Worm (Caenorhabditis elegans): ENCODE measurements around the gene abu-9.

abu-9 gene

ce11 chrX:8368210-8368609 is 46.3 kb downstream of the abu-9 start:
- TF ChIP-seq lin-35 (GFP tag; optimal IDR thresholded peaks at IDR 0.05): peak; percentile 68 to 80
- TF ChIP-seq unc-98 (GFP tag; IDR thresholded peaks at IDR 0.05): no peak
- TF ChIP-seq unc-30 (tag; optimal IDR thresholded peaks at IDR 0.05): no peak
- peak; percentile 76 for TF ChIP-seq xbp-1 (tag; optimal IDR thresholded peaks at IDR 0.05)
- TF ChIP-seq C16A3.4 (tag; optimal IDR thresholded peaks at IDR 0.05): peak; percentile 77
- TF ChIP-seq irx-1 (tag; optimal IDR thresholded peaks at IDR 0.05): peak; percentile 71
- TF ChIP-seq pqm-1 (tag; optimal IDR thresholded peaks at IDR 0.05): no peak
- peak; percentile 64 for TF ChIP-seq ztf-4 (tag; optimal IDR thresholded peaks at IDR 0.05)
- TF ChIP-seq ceh-8 (GFP tag; optimal IDR thresholded peaks at IDR 0.05): peak; percentile 4
- peak; percentile 86 for TF ChIP-seq rnt-1 (tag; optimal IDR thresholded peaks at IDR 0.05)
- peak; percentile 59 to 73 (median 62) for TF ChIP-seq dpl-1 (GFP tag; optimal IDR thresholded peaks at IDR 0.05)
- TF ChIP-seq mab-9 (GFP tag; IDR thresholded peaks at IDR 0.05): peak; percentile 59
- no peak for TF ChIP-seq fkh-4 (tag; optimal IDR thresholded peaks at IDR 0.05; ENCODE audit: borderline replicate concordance)
- peak; percentile 14 for TF ChIP-seq nhr-237 (tag; optimal IDR thresholded peaks at IDR 0.05)
- peak; percentile 61 to 68 for TF ChIP-seq efl-1 (optimal IDR thresholded peaks at IDR 0.05)
- peak; percentile 58 to 97 for TF ChIP-seq efl-1 (GFP tag; optimal IDR thresholded peaks at IDR 0.05 in 1 of 2)
- peak; percentile 90 for TF ChIP-seq nhr-85 (tag)
- TF ChIP-seq snpc-4 (tag; optimal IDR thresholded peaks at IDR 0.05): peak; percentile 55
- peak; percentile 93 for TF ChIP-seq lin-14 (GFP tag; optimal IDR thresholded peaks at IDR 0.05)
- TF ChIP-seq lin-15B (tag; optimal IDR thresholded peaks at IDR 0.05): peak; percentile 44
- peak; percentile 30 for TF ChIP-seq lin-39 (tag; optimal IDR thresholded peaks at IDR 0.05)
- peak in 1 of 2 experiments; percentile 72 for TF ChIP-seq mdl-1 (tag; optimal IDR thresholded peaks at IDR 0.05)
- peak; percentile 44; the same call in 1 of the 2 replicates for TF ChIP-seq isw-1 (GFP tag; IDR thresholded peaks at IDR 0.05)
- TF ChIP-seq skn-1 (tag; optimal IDR thresholded peaks at IDR 0.05): peak; percentile 13
- TF ChIP-seq egl-13 (tag; optimal IDR thresholded peaks at IDR 0.05): peak; percentile 54
- TF ChIP-seq snu-23 (GFP tag; optimal IDR thresholded peaks at IDR 0.05): peak; percentile 80
- TF ChIP-seq unc-130 (tag; optimal IDR thresholded peaks at IDR 0.05): peak; percentile 33
- peak; percentile 78 to 82 for TF ChIP-seq lsy-2 (tag; optimal IDR thresholded peaks at IDR 0.05)
- peak; percentile 73 for TF ChIP-seq lin-13 (GFP tag; optimal IDR thresholded peaks at IDR 0.05)
- peak; percentile 39 for TF ChIP-seq elt-2 (tag; optimal IDR thresholded peaks at IDR 0.05)
- no peak for TF ChIP-seq ceh-90 (tag; optimal IDR thresholded peaks at IDR 0.05)
- TF ChIP-seq fkh-8 (tag; optimal IDR thresholded peaks at IDR 0.05): peak; percentile 80
- peak; percentile 60 for TF ChIP-seq fkh-10 (GFP tag; optimal IDR thresholded peaks at IDR 0.05)
- TF ChIP-seq unc-62 (GFP tag; optimal IDR thresholded peaks at IDR 0.05): no peak
- no peak for TF ChIP-seq aly-2 (tag; optimal IDR thresholded peaks at IDR 0.05)
- TF ChIP-seq Y116A8C.19 (tag; optimal IDR thresholded peaks at IDR 0.05; ENCODE audit: borderline replicate concordance): no peak
- TF ChIP-seq nhr-77 (tag; optimal IDR thresholded peaks at IDR 0.05): peak; percentile 69
- no peak for TF ChIP-seq hpl-2 (GFP tag; optimal IDR thresholded peaks at IDR 0.05)
- no peak for TF ChIP-seq alr-1 (tag; optimal IDR thresholded peaks at IDR 0.05; ENCODE audit: borderline replicate concordance)
- TF ChIP-seq sup-37 (GFP tag; optimal IDR thresholded peaks at IDR 0.05): peak; percentile 42
- TF ChIP-seq tbx-2 (tag; optimal IDR thresholded peaks at IDR 0.05): peak; percentile 89
- peak; percentile 86 for TF ChIP-seq nhr-47 (tag; optimal IDR thresholded peaks at IDR 0.05)
- TF ChIP-seq pag-3 (tag; optimal IDR thresholded peaks at IDR 0.05; ENCODE audit: borderline replicate concordance, insufficient read depth): no peak
- TF ChIP-seq nhr-19 (GFP tag; conservative IDR thresholded peaks at IDR 0.05): peak; percentile 85
- TF ChIP-seq swsn-7 (tag; optimal IDR thresholded peaks at IDR 0.05): peak; percentile 83
- TF ChIP-seq ceh-88 (GFP tag; IDR thresholded peaks at IDR 0.05): 0 out of 2 replicates have a peak, but pooled peaks have one; percentile 27
- TF ChIP-seq fos-1 (tag; optimal IDR thresholded peaks at IDR 0.05): peak; percentile 15
- peak in 1 of 6 experiments; percentile 34 for TF ChIP-seq elt-3 (tag; optimal IDR thresholded peaks at IDR 0.05)
- peak in 1 of 2 experiments; percentile 30 for TF ChIP-seq ztf-11 (tag; optimal IDR thresholded peaks at IDR 0.05)
- TF ChIP-seq mep-1 (tag; optimal IDR thresholded peaks at IDR 0.05): peak; percentile 78
- peak; percentile 21 for TF ChIP-seq pax-3 (tag; optimal IDR thresholded peaks at IDR 0.05)
- TF ChIP-seq nhr-90 (tag; optimal IDR thresholded peaks at IDR 0.05; ENCODE audit: poor library complexity): peak; percentile 80
- TF ChIP-seq jun-1 (tag; optimal IDR thresholded peaks at IDR 0.05): peak; percentile 67
